Worm (Caenorhabditis elegans) whole organism, L2 larva: Measurements from ENCODE around the gene M03F8.7.

Source experiments
- F13H6.1 ChIP-seq: sonication (generic microtip); optimal IDR thresholded peaks from 2 replicates; lab custom pipeline; 2016; ENCODE audit warnings: missing genetic modification characterization, missing compliant biosample characterization
- R02D3.7 ChIP-seq: fragments of 150-350 bp; optimal IDR thresholded peaks from 2 replicates; lab custom pipeline; 2014; ENCODE audit warnings: missing biosample characterization, missing genetic modification characterization
- ceh-16 ChIP-seq: fragments of 150-350 bp; optimal IDR thresholded peaks from 2 replicates; lab custom pipeline; 2014; ENCODE audit warnings: missing biosample characterization, missing genetic modification characterization
- lin-13 ChIP-seq: fragments of 150-350 bp; optimal IDR thresholded peaks from 2 replicates; lab custom pipeline; 2014; ENCODE audit warnings: missing biosample characterization, missing genetic modification reagents, missing genetic modification characterization
- lsy-2 ChIP-seq, 2 experiments: fragments of 150-350 bp in 1 of 2; sonication (generic microtip) in 1 of 2; optimal IDR thresholded peaks; 2 replicates each; lab custom pipeline; 2014 to 2017; ENCODE audit warnings: missing biosample characterization in 2 of 2, missing genetic modification characterization in 2 of 2
- nhr-11 ChIP-seq: fragments of 150-350 bp; optimal IDR thresholded peaks from 2 replicates; lab custom pipeline; 2014; ENCODE audit warnings: missing biosample characterization, missing genetic modification characterization
- skn-1 ChIP-seq: sonication (generic microtip); optimal IDR thresholded peaks from 2 replicates; lab custom pipeline; 2017; ENCODE audit warnings: missing biosample characterization, missing genetic modification characterization
- snpc-4 ChIP-seq: fragments of 150-350 bp; optimal IDR thresholded peaks from 2 replicates; lab custom pipeline; 2014; ENCODE audit warnings: missing biosample characterization, missing genetic modification characterization
- unc-39 ChIP-seq: fragments of 150-350 bp; optimal IDR thresholded peaks from 2 replicates; lab custom pipeline; 2014; ENCODE audit warnings: missing biosample characterization, missing genetic modification characterization
- unc-62 ChIP-seq: fragments of 150-350 bp; optimal IDR thresholded peaks from 2 replicates; lab custom pipeline; 2014; ENCODE audit warnings: missing biosample characterization, missing genetic modification reagents, missing genetic modification characterization

DNA sequence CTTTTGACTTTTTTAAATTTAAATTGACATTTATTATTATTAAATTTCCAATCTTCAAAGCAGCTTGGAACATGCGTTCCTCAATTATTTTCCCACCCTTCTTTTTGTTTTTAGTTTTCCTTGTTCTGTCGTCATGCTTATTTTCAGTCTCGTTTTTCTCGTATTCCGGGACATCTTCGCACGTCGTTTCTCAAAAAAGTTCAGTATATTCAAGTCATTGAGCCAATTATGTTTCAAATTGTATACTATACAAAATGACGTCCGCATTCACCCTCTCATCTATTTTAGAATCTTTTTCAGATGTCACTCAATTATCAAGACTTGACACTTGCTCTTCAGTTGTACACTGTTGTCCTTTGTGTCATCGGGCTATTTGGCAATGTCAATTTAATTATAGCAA lies 9.4 kb upstream of the M03F8.7 start, which contains the start of gene srsx-17:
- TF ChIP-seq snpc-4 (tag; lab: Kevin White, UChicago): no peak
- no peak for TF ChIP-seq skn-1 (tag; lab: Kevin White, UChicago)
- no peak for TF ChIP-seq unc-62 (GFP tag; lab: Kevin White, UChicago)
- TF ChIP-seq F13H6.1 (tag; lab: Kevin White, UChicago): no peak
- TF ChIP-seq ceh-16 (tag; lab: Kevin White, UChicago): no peak
- TF ChIP-seq R02D3.7: no peak
- no peak for TF ChIP-seq lsy-2 (tag; optimal IDR thresholded peaks at IDR 0.05; lab: Kevin White, UChicago)
- no peak for TF ChIP-seq unc-39 (tag; lab: Kevin White, UChicago)
- TF ChIP-seq nhr-11 (tag; lab: Kevin White, UChicago): no peak
- no peak for TF ChIP-seq lin-13 (GFP tag; lab: Kevin White, UChicago)
